Fruit fly (Drosophila melanogaster) whole organism, embryonic: ENCODE measurements around the gene gammaCOP.
A peak's percentile ranks its signal among the peaks of the same experiment; 100 is the strongest.

ENCODE experiments used
- ATbp ChIP-seq: fragments of 200-800 bp; sonication (Bioruptor generic); optimal IDR thresholded peaks from 2 replicates; lab custom pipeline; 2017; ENCODE audit warnings: missing biosample characterization, mild to moderate bottlenecking, missing genetic modification characterization, missing genetic modification reagents
- Blimp-1 ChIP-seq: fragments of 200-800 bp; sonication (Bioruptor generic); optimal IDR thresholded peaks from 3 replicates; lab custom pipeline; 2018; ENCODE audit warnings: missing biosample characterization, missing genetic modification characterization, mild to moderate bottlenecking, moderate library complexity, missing genetic modification reagents
- Bteb2 ChIP-seq: fragments of 200-800 bp; sonication (Bioruptor generic); optimal IDR thresholded peaks from 2 replicates; lab custom pipeline; 2016; ENCODE audit warnings: missing biosample characterization, missing genetic modification characterization
- C15 ChIP-seq: fragments of 200-800 bp; sonication (Bioruptor generic); IDR thresholded peaks from 3 replicates; pipeline ENCODE4 v1.3.6; 2022; ENCODE audit warnings: missing biosample characterization, missing genetic modification characterization
- CG11695 ChIP-seq: fragments of 200-800 bp; sonication (Bioruptor generic); IDR thresholded peaks from 3 replicates; pipeline ENCODE4 v1.3.6; 2022; ENCODE audit warnings: missing biosample characterization, missing genetic modification characterization
- CG12769 ChIP-seq: fragments of 200-800 bp; sonication (Bioruptor generic); optimal IDR thresholded peaks from 2 replicates; lab custom pipeline; 2019; ENCODE audit warnings: missing biosample characterization, mild to moderate bottlenecking, missing genetic modification characterization, moderate library complexity
- CG14667 ChIP-seq: fragments of 200-800 bp; sonication (Bioruptor generic); IDR thresholded peaks from 2 replicates; pipeline ENCODE4 v1.3.6; 2022; ENCODE audit warnings: missing biosample characterization, missing genetic modification characterization
- CG15514 ChIP-seq: fragments of 200-800 bp; sonication (Bioruptor generic); optimal IDR thresholded peaks from 3 replicates; lab custom pipeline; 2017; ENCODE audit warnings: missing biosample characterization, missing genetic modification characterization, mild to moderate bottlenecking, moderate library complexity, missing genetic modification reagents
- CG2116 ChIP-seq: fragments of 200-800 bp; sonication (Bioruptor generic); optimal IDR thresholded peaks from 3 replicates; lab custom pipeline; 2018; ENCODE audit warnings: missing biosample characterization, mild to moderate bottlenecking, missing genetic modification characterization
- CG3163 ChIP-seq: fragments of 200-800 bp; sonication (Bioruptor generic); optimal IDR thresholded peaks from 3 replicates; lab custom pipeline; 2016; ENCODE audit warnings: missing biosample characterization, missing genetic modification characterization
- CG32772 ChIP-seq: fragments of 200-800 bp; sonication (Bioruptor generic); IDR thresholded peaks from 2 replicates; pipeline ENCODE4 v1.3.6; 2022; ENCODE audit warnings: missing biosample characterization, missing genetic modification characterization
- CG4424 ChIP-seq: fragments of 200-800 bp; sonication (Bioruptor generic); optimal IDR thresholded peaks from 3 replicates; lab custom pipeline; 2016; ENCODE audit warnings: missing biosample characterization, missing genetic modification characterization
- CkIIα-i1 ChIP-seq: fragments of 200-800 bp; sonication (Bioruptor generic); IDR thresholded peaks from 2 replicates; pipeline ENCODE4 v1.3.6; 2022; ENCODE audit warnings: missing biosample characterization, missing genetic modification characterization
- Deaf1 ChIP-seq: fragments of 200-800 bp; optimal IDR thresholded peaks from 3 replicates; lab custom pipeline; 2019; ENCODE audit warnings: missing biosample characterization, mild to moderate bottlenecking, missing genetic modification characterization, moderate library complexity
- HLHmδ ChIP-seq: fragments of 200-800 bp; sonication (Bioruptor generic); optimal IDR thresholded peaks from 2 replicates; lab custom pipeline; 2018; ENCODE audit warnings: missing biosample characterization, mild to moderate bottlenecking, missing genetic modification characterization, moderate library complexity
- Hr51 ChIP-seq, 2 experiments: fragments of 200-800 bp; sonication (Bioruptor generic); optimal IDR thresholded peaks; 2 replicates in 1 of 2; 3 replicates in 1 of 2; lab custom pipeline; 2016 to 2018; ENCODE audit warnings: missing biosample characterization in 2 of 2, missing genetic modification characterization in 2 of 2, mild to moderate bottlenecking in 1 of 2, moderate library complexity in 1 of 2
- Hsf ChIP-seq: fragments of 200-800 bp; sonication (Bioruptor generic); optimal IDR thresholded peaks from 3 replicates; lab custom pipeline; 2016; ENCODE audit warnings: missing biosample characterization, missing genetic modification characterization
- Myb ChIP-seq: fragments of 200-800 bp; sonication (Bioruptor generic); optimal IDR thresholded peaks from 2 replicates; lab custom pipeline; 2016; ENCODE audit warnings: missing biosample characterization, missing genetic modification characterization
- Ptx1 ChIP-seq: fragments of 200-800 bp; sonication (Bioruptor generic); IDR thresholded peaks from 2 replicates; pipeline ENCODE4 v1.3.6; 2022; ENCODE audit warnings: missing biosample characterization, missing genetic modification characterization
- Trl ChIP-seq, 3 experiments: fragments of >200 bp in 2 of 3; fragments of 200-800 bp in 1 of 3; sonication (Bioruptor generic) in 1 of 3; optimal IDR thresholded peaks; 2 replicates in 1 of 3; 3 replicates in 2 of 3; lab custom pipeline; 2016 to 2017; ENCODE audit warnings: missing biosample characterization in 1 of 3, missing genetic modification characterization in 1 of 3
- ab ChIP-seq: fragments of 200-800 bp; sonication (Bioruptor generic); optimal IDR thresholded peaks from 2 replicates; lab custom pipeline; 2016; ENCODE audit warnings: missing biosample characterization, missing genetic modification characterization
- ato ChIP-seq: fragments of 200-800 bp; sonication (Bioruptor generic); IDR thresholded peaks from 2 replicates; pipeline ENCODE4 v1.3.6; 2022; ENCODE audit warnings: missing biosample characterization, missing genetic modification characterization; ENCODE audit not compliant: partially characterized antibody
- bcd ChIP-seq: fragments of 200-800 bp; sonication (Bioruptor generic); optimal IDR thresholded peaks from 2 replicates; lab custom pipeline; 2017; ENCODE audit warnings: missing biosample characterization, mild to moderate bottlenecking, missing genetic modification characterization
- bsh ChIP-seq, 2 experiments: fragments of 200-800 bp; sonication (Bioruptor generic); optimal IDR thresholded peaks; 2 replicates each; lab custom pipeline; 2017 to 2018; ENCODE audit warnings: mild to moderate bottlenecking in 2 of 2, missing biosample characterization in 2 of 2, missing genetic modification characterization in 2 of 2, moderate library complexity in 1 of 2
- cad ChIP-seq: fragments of >200 bp; optimal IDR thresholded peaks from 2 replicates; lab custom pipeline; 2017; ENCODE audit warnings: missing biosample characterization, missing genetic modification characterization
- cas ChIP-seq: fragments of 200-800 bp; sonication (Bioruptor generic); IDR thresholded peaks from 2 replicates; pipeline ENCODE4 v1.3.6; 2022; ENCODE audit warnings: missing biosample characterization, missing genetic modification characterization
- chn ChIP-seq: fragments of 200-800 bp; sonication (Bioruptor generic); optimal IDR thresholded peaks from 2 replicates; lab custom pipeline; 2016; ENCODE audit warnings: missing biosample characterization, missing genetic modification characterization
- da ChIP-seq: fragments of 200-800 bp; sonication (Bioruptor generic); optimal IDR thresholded peaks from 2 replicates; lab custom pipeline; 2016; ENCODE audit warnings: missing biosample characterization, missing genetic modification characterization
- dysf ChIP-seq: fragments of 200-800 bp; sonication (Bioruptor generic); IDR thresholded peaks from 3 replicates; pipeline ENCODE4 v1.3.6; 2022; ENCODE audit warnings: missing biosample characterization, missing genetic modification characterization
- esg ChIP-seq: fragments of 200-800 bp; sonication (Bioruptor generic); conservative IDR thresholded peaks from 2 replicates; pipeline ENCODE4 v1.3.6; 2022; ENCODE audit warnings: missing biosample characterization, missing genetic modification characterization
- grn ChIP-seq: fragments of 200-800 bp; sonication (Bioruptor generic); optimal IDR thresholded peaks from 3 replicates; lab custom pipeline; 2017; ENCODE audit warnings: missing biosample characterization, missing genetic modification characterization
- kni ChIP-seq: fragments of 200-800 bp; sonication (Bioruptor generic); optimal IDR thresholded peaks from 3 replicates; lab custom pipeline; 2017; ENCODE audit warnings: mild to moderate bottlenecking, missing biosample characterization, missing genetic modification reagents, missing genetic modification characterization
- lilli ChIP-seq: fragments of 200-800 bp; sonication (Bioruptor generic); optimal IDR thresholded peaks from 3 replicates; lab custom pipeline; 2016; ENCODE audit warnings: missing biosample characterization, missing genetic modification characterization
- lola ChIP-seq, 3 experiments: fragments of >200 bp in 2 of 3; fragments of 200-800 bp in 1 of 3; sonication (Bioruptor generic) in 1 of 3; optimal IDR thresholded peaks; 2 replicates each; lab custom pipeline; 2017 to 2019; ENCODE audit warnings: missing biosample characterization in 3 of 3, missing genetic modification characterization in 3 of 3, mild to moderate bottlenecking in 1 of 3, moderate library complexity in 1 of 3
- nerfin-1 ChIP-seq: fragments of 200-800 bp; sonication (Bioruptor generic); optimal IDR thresholded peaks from 3 replicates; lab custom pipeline; 2019; ENCODE audit warnings: missing biosample characterization, mild to moderate bottlenecking, missing genetic modification characterization, moderate library complexity
- oc ChIP-seq: fragments of 200-800 bp; sonication (Bioruptor generic); optimal IDR thresholded peaks from 2 replicates; lab custom pipeline; 2018; ENCODE audit warnings: missing biosample characterization, mild to moderate bottlenecking, missing genetic modification characterization, moderate library complexity
- onecut ChIP-seq: fragments of 200-800 bp; sonication (Bioruptor generic); IDR thresholded peaks from 2 replicates; pipeline ENCODE4 v1.3.6; 2022; ENCODE audit warnings: missing biosample characterization, missing genetic modification characterization
- pb ChIP-seq: fragments of 200-800 bp; sonication (Bioruptor generic); optimal IDR thresholded peaks from 3 replicates; lab custom pipeline; 2016; ENCODE audit warnings: missing biosample characterization, missing genetic modification characterization
- sim ChIP-seq: fragments of 200-800 bp; sonication (Bioruptor generic); IDR thresholded peaks from 2 replicates; pipeline ENCODE4 v1.3.6; 2022; ENCODE audit warnings: missing biosample characterization, missing genetic modification characterization
- tll ChIP-seq, 2 experiments: fragments of 200-800 bp in 1 of 2; fragments of >200 bp in 1 of 2; sonication (Bioruptor generic) in 1 of 2; optimal IDR thresholded peaks; 2 replicates each; lab custom pipeline; 2017 to 2019; ENCODE audit warnings: missing biosample characterization in 2 of 2, missing genetic modification characterization in 2 of 2, mild to moderate bottlenecking in 1 of 2, moderate library complexity in 1 of 2
- trh ChIP-seq: fragments of 200-800 bp; sonication (Bioruptor generic); optimal IDR thresholded peaks from 2 replicates; lab custom pipeline; 2016; ENCODE audit warnings: missing biosample characterization, missing genetic modification characterization
- tx ChIP-seq: fragments of 200-800 bp; sonication (Bioruptor generic); optimal IDR thresholded peaks from 2 replicates; lab custom pipeline; 2016; ENCODE audit warnings: missing biosample characterization, missing genetic modification characterization
- z ChIP-seq: fragments of 200-800 bp; sonication (Bioruptor generic); IDR thresholded peaks from 3 replicates; pipeline ENCODE4 v1.3.6; 2022; ENCODE audit warnings: missing biosample characterization, missing genetic modification characterization
- zen ChIP-seq: fragments of 200-800 bp; sonication (Bioruptor generic); optimal IDR thresholded peaks from 3 replicates; lab custom pipeline; 2018; ENCODE audit warnings: missing biosample characterization, mild to moderate bottlenecking, missing genetic modification characterization, moderate library complexity

Gene gammaCOP

dm6 chr3R:31527875-31528274, 44.1 kb upstream of the gammaCOP start:
- TF ChIP-seq dysf: no peak
- TF ChIP-seq bcd (GFP tag; lab: Kevin White, UChicago): no peak
- TF ChIP-seq Hsf (GFP tag; lab: Kevin White, UChicago): no peak
- TF ChIP-seq CkIIα-i1 (GFP tag; lab: Robert Waterston, UW): no peak
- peak; percentile 9 for TF ChIP-seq zen (tag; lab: Kevin White, UChicago)
- TF ChIP-seq CG15514 (GFP tag; lab: Kevin White, UChicago): no peak
- TF ChIP-seq cad (GFP tag; lab: Kevin White, UChicago): peak; percentile 85
- no peak for TF ChIP-seq onecut (GFP tag; lab: Robert Waterston, UW)
- peak; percentile 34 for TF ChIP-seq CG12769
- no peak for TF ChIP-seq Ptx1
- TF ChIP-seq grn (GFP tag; lab: Kevin White, UChicago): peak; percentile 49
- TF ChIP-seq ato (GFP tag; lab: Robert Waterston, UW): no peak
- no peak for TF ChIP-seq nerfin-1 (tag; lab: Kevin White, UChicago)
- peak; percentile 68 for TF ChIP-seq Deaf1 (tag; lab: Kevin White, UChicago)
- TF ChIP-seq kni (GFP tag; lab: Kevin White, UChicago): peak; percentile 22

- TF ChIP-seq Blimp-1 (GFP tag; lab: Kevin White, UChicago): peak; percentile 95
- TF ChIP-seq oc: peak; percentile 75
- no peak for TF ChIP-seq lola (GFP tag; optimal IDR thresholded peaks at IDR 0.05; lab: Kevin White, UChicago)
- TF ChIP-seq da (GFP tag; lab: Kevin White, UChicago): no peak
These were observed 30.0 kb upstream of the gammaCOP start for dm6 chr3R:31541915-31542314.

- TF ChIP-seq CG3163 (GFP tag; lab: Kevin White, UChicago): peak; percentile 23
- TF ChIP-seq CG32772 (GFP tag; lab: Robert Waterston, UW): no peak
- peak; percentile 12 for TF ChIP-seq Blimp-1 (GFP tag; lab: Kevin White, UChicago)
- peak; percentile 15 for TF ChIP-seq ATbp (GFP tag; lab: Kevin White, UChicago)
- no peak for TF ChIP-seq HLHmδ (GFP tag; lab: Kevin White, UChicago)
- peak in 1 of 2 experiments; percentile 65 for TF ChIP-seq Trl (optimal IDR thresholded peaks at IDR 0.05; lab: Kevin White, UChicago)
- TF ChIP-seq Trl (GFP tag; optimal IDR thresholded peaks at IDR 0.05; lab: Kevin White, UChicago): no peak
- peak; percentile 40 for TF ChIP-seq oc
- no peak for TF ChIP-seq CG11695 (GFP tag; lab: Robert Waterston, UW)
- TF ChIP-seq z (GFP tag; lab: Robert Waterston, UW): peak; percentile 96
These were observed 29.2 kb upstream of the gammaCOP start, which contains the start of gene nyo for dm6 chr3R:31542721-31543120. Gene nyo, plus strand, starts transcription at chr3R:31543032.

- TF ChIP-seq chn (GFP tag; lab: Kevin White, UChicago) (no peak), Bteb2 (no peak), trh (GFP tag; lab: Kevin White, UChicago) (no peak), ab (GFP tag; lab: Kevin White, UChicago) (no peak), CG14667 (no peak), Hr51 (GFP tag; optimal IDR thresholded peaks at IDR 0.05; lab: Kevin White, UChicago) (no peak), Myb (GFP tag; lab: Kevin White, UChicago) (no peak), tll (GFP tag; optimal IDR thresholded peaks at IDR 0.05; lab: Kevin White, UChicago) (peak in 1 of 2 experiments; percentile 67), cas (GFP tag; lab: Robert Waterston, UW) (no peak), bsh (GFP tag; optimal IDR thresholded peaks at IDR 0.05; lab: Kevin White, UChicago) (peak in 1 of 2 experiments; percentile 26), esg (no peak), lilli (no peak), sim (GFP tag; lab: Robert Waterston, UW) (no peak), CG2116 (GFP tag; lab: Kevin White, UChicago) (no peak), C15 (GFP tag; lab: Robert Waterston, UW) (no peak), pb (GFP tag; lab: Kevin White, UChicago) (no peak), CG4424 (GFP tag; lab: Kevin White, UChicago) (no peak), tx (GFP tag; lab: Kevin White, UChicago) (no peak)
These were observed 23.0 kb upstream of the gammaCOP start for dm6 chr3R:31548766-31549510.
